Worm (Caenorhabditis elegans) whole organism, L1 larva: ENCODE results near the gene K02B7.3.

ENCODE experiments used
- F16B12.6 ChIP-seq: fragments of 150-350 bp; optimal IDR thresholded peaks from 2 replicates; lab custom pipeline; 2014; ENCODE audit warnings: missing biosample characterization, missing genetic modification characterization
- aha-1 ChIP-seq: fragments of 150-350 bp; optimal IDR thresholded peaks from 2 replicates; lab custom pipeline; 2014; ENCODE audit warnings: missing biosample characterization, missing genetic modification characterization
- ama-1 ChIP-seq: fragments of 150-350 bp; optimal IDR thresholded peaks from 2 replicates; lab custom pipeline; 2014
- blmp-1 ChIP-seq: fragments of 150-350 bp; optimal IDR thresholded peaks from 2 replicates; lab custom pipeline; 2014; ENCODE audit warnings: missing biosample characterization, missing genetic modification characterization
- ceh-8 ChIP-seq: fragments of 200-800 bp; sonication (Bioruptor generic); optimal IDR thresholded peaks from 2 replicates; lab custom pipeline; 2018; ENCODE audit warnings: mild to moderate bottlenecking, missing genetic modification characterization, moderate library complexity, missing compliant biosample characterization
- ceh-90 ChIP-seq: sonication (generic microtip); optimal IDR thresholded peaks from 2 replicates; lab custom pipeline; 2016; ENCODE audit warnings: missing genetic modification characterization, missing compliant biosample characterization
- egl-27 ChIP-seq, 2 experiments: fragments of 150-350 bp in 1 of 2; sonication (generic microtip); optimal IDR thresholded peaks; 3 replicates each; lab custom pipeline; 2017 to 2018; ENCODE audit warnings: missing biosample characterization in 2 of 2, missing genetic modification characterization in 2 of 2, missing genetic modification reagents in 2 of 2
- elt-2 ChIP-seq: sonication (generic microtip); optimal IDR thresholded peaks from 2 replicates; lab custom pipeline; 2016; ENCODE audit warnings: missing genetic modification characterization, mild to moderate bottlenecking, inconsistent platforms, missing compliant biosample characterization, missing genetic modification reagents
- elt-3 ChIP-seq, 6 experiments: fragments of 150-350 bp in 1 of 6; sonication (generic microtip); optimal IDR thresholded peaks; 2 replicates each; lab custom pipeline; 2017 to 2018; ENCODE audit warnings: missing biosample characterization in 6 of 6, missing genetic modification characterization in 6 of 6, inconsistent platforms in 1 of 6
- hlh-4 ChIP-seq: sonication (generic microtip); optimal IDR thresholded peaks from 2 replicates; lab custom pipeline; 2016; ENCODE audit warnings: mild to moderate bottlenecking, missing genetic modification characterization, missing compliant biosample characterization
- irx-1 ChIP-seq: sonication (generic microtip); optimal IDR thresholded peaks from 2 replicates; lab custom pipeline; 2016; ENCODE audit warnings: missing genetic modification characterization, missing compliant biosample characterization
- jun-1 ChIP-seq: fragments of 150-350 bp; optimal IDR thresholded peaks from 2 replicates; lab custom pipeline; 2014; ENCODE audit warnings: missing biosample characterization, missing genetic modification reagents, missing genetic modification characterization
- lin-13 ChIP-seq: fragments of 150-350 bp; optimal IDR thresholded peaks from 2 replicates; lab custom pipeline; 2014; ENCODE audit warnings: missing biosample characterization, missing genetic modification reagents, missing genetic modification characterization
- lin-15B ChIP-seq: fragments of 150-350 bp; sonication (generic microtip); optimal IDR thresholded peaks from 3 replicates; lab custom pipeline; 2014; ENCODE audit warnings: missing biosample characterization, missing genetic modification characterization
- lin-35 ChIP-seq, 2 experiments: fragments of 150-350 bp; optimal IDR thresholded peaks; 2 replicates each; lab custom pipeline; 2014; ENCODE audit warnings: missing biosample characterization in 2 of 2, missing genetic modification characterization in 2 of 2, missing genetic modification reagents in 2 of 2
- lir-3 ChIP-seq: sonication (generic microtip); optimal IDR thresholded peaks from 2 replicates; lab custom pipeline; 2016; ENCODE audit warnings: mild to moderate bottlenecking, missing genetic modification characterization, moderate library complexity, missing compliant biosample characterization; ENCODE audit not compliant: poor library complexity
- mab-9 ChIP-seq: fragments of 200-800 bp; sonication (Bioruptor generic); IDR thresholded peaks from 2 replicates; pipeline ENCODE4 v1.3.6; 2022; ENCODE audit warnings: missing genetic modification reagents, missing genetic modification characterization, missing compliant biosample characterization
- nhr-20 ChIP-seq: sonication (generic microtip); optimal IDR thresholded peaks from 2 replicates; lab custom pipeline; 2016; ENCODE audit warnings: mild to moderate bottlenecking, missing genetic modification characterization, missing compliant biosample characterization
- nhr-47 ChIP-seq: sonication (generic microtip); optimal IDR thresholded peaks from 2 replicates; lab custom pipeline; 2016; ENCODE audit warnings: mild to moderate bottlenecking, missing genetic modification characterization, moderate library complexity, missing compliant biosample characterization
- nhr-71 ChIP-seq: sonication (generic microtip); optimal IDR thresholded peaks from 2 replicates; lab custom pipeline; 2016; ENCODE audit warnings: mild to moderate bottlenecking, missing genetic modification characterization, moderate library complexity, missing compliant biosample characterization
- nhr-76 ChIP-seq: sonication (generic microtip); optimal IDR thresholded peaks from 2 replicates; lab custom pipeline; 2017; ENCODE audit warnings: missing biosample characterization, missing genetic modification characterization
- nhr-77 ChIP-seq: fragments of 150-350 bp; optimal IDR thresholded peaks from 2 replicates; lab custom pipeline; 2014; ENCODE audit warnings: missing biosample characterization, missing genetic modification characterization
- nhr-84 ChIP-seq: sonication (generic microtip); optimal IDR thresholded peaks from 2 replicates; lab custom pipeline; 2017; ENCODE audit warnings: missing biosample characterization, missing genetic modification characterization
- nhr-85 ChIP-seq: sonication (generic microtip); peaks from one replicate; lab custom pipeline; 2016; ENCODE audit warnings: missing genetic modification characterization, inconsistent platforms, missing compliant biosample characterization
- nhr-90 ChIP-seq: sonication (generic microtip); optimal IDR thresholded peaks from 2 replicates; lab custom pipeline; 2016; ENCODE audit warnings: mild to moderate bottlenecking, missing genetic modification characterization, missing compliant biosample characterization; ENCODE audit not compliant: poor library complexity
- pag-3 ChIP-seq: sonication (generic microtip); optimal IDR thresholded peaks from 2 replicates; lab custom pipeline; 2017; ENCODE audit warnings: missing genetic modification characterization, mild to moderate bottlenecking, missing compliant biosample characterization, antibody characterized with exemption, borderline replicate concordance; ENCODE audit not compliant: insufficient read depth
- pax-3 ChIP-seq: fragments of 200-800 bp; sonication (Bioruptor generic); optimal IDR thresholded peaks from 2 replicates; lab custom pipeline; 2018; ENCODE audit warnings: mild to moderate bottlenecking, missing genetic modification characterization, moderate library complexity, missing compliant biosample characterization
- rnt-1 ChIP-seq: sonication (generic microtip); optimal IDR thresholded peaks from 2 replicates; lab custom pipeline; 2016; ENCODE audit warnings: mild to moderate bottlenecking, missing genetic modification characterization, moderate library complexity, missing compliant biosample characterization
- snpc-4 ChIP-seq: fragments of 150-350 bp; optimal IDR thresholded peaks from 2 replicates; lab custom pipeline; 2014; ENCODE audit warnings: missing biosample characterization, missing genetic modification characterization
- snu-23 ChIP-seq: sonication (generic microtip); optimal IDR thresholded peaks from 2 replicates; lab custom pipeline; 2016; ENCODE audit warnings: missing genetic modification characterization, missing compliant biosample characterization
- sptf-1 ChIP-seq: fragments of 150-350 bp; optimal IDR thresholded peaks from 2 replicates; lab custom pipeline; 2014; ENCODE audit warnings: missing biosample characterization, missing genetic modification characterization
- unc-62 ChIP-seq: fragments of 150-350 bp; optimal IDR thresholded peaks from 2 replicates; lab custom pipeline; 2014; ENCODE audit warnings: missing biosample characterization, missing genetic modification reagents, missing genetic modification characterization
- xbp-1 ChIP-seq: sonication (generic microtip); optimal IDR thresholded peaks from 2 replicates; lab custom pipeline; 2016; ENCODE audit warnings: missing genetic modification characterization, missing compliant biosample characterization
- ztf-11 ChIP-seq, 2 experiments: sonication (generic microtip); optimal IDR thresholded peaks; 2 replicates each; lab custom pipeline; 2016 to 2017; ENCODE audit warnings: missing genetic modification characterization in 2 of 2, missing biosample characterization in 1 of 2, missing compliant biosample characterization in 1 of 2
- ztf-4 ChIP-seq: fragments of 150-350 bp; optimal IDR thresholded peaks from 2 replicates; lab custom pipeline; 2014; ENCODE audit warnings: missing biosample characterization, missing genetic modification characterization

Gene K02B7.3

DNA sequence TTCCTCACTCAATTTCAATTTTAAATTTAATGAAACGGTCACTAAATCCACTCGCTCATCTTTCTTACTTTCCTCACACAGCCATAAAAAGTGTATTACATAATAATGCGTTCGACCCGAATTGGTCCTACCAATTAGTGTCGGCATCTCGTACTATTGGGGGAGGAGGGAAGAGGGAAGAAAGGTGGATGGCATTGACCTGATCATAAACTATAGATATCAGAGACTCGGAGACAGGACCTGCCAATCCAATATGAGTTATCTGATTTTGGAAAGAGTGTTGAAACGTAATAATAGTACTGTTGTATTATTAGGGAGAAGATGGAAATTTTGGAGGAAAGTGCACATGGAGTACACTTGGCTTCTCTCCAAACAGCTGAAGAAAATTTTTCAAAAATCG, 10.9 kb upstream of the K02B7.3 start:
- TF ChIP-seq blmp-1 (tag; lab: Kevin White, UChicago) (peak; percentile 6), lin-15B (tag; lab: Kevin White, UChicago) (no peak)

DNA sequence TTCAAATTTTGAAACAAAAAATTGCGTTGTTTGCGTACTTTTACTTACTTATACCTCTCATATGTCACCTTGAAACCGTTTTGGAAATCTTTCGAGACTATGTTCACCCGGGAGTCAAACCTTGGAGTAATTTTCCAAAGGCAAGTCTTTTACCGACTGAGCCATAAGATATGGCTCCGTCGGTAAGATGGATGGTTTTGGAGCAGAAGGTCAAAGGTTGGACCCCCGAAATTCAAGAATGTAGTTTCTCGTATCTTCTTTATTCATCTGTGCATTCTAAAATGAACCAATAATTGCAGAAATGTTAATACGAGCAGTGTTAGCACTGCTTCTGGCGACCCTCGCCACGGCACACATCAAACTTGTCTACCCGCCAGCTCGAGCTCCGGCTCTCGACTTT, 10.1 kb upstream of the K02B7.3 start, which contains the start of gene C09F9.2:
Gene C09F9.2, plus strand, starts transcription at position 301 of the 400 bp plus-strand sequence.
- TF ChIP-seq xbp-1 (tag; lab: Kevin White, UChicago) (no peak), F16B12.6 (tag; lab: Kevin White, UChicago) (no peak), nhr-76 (tag; lab: Kevin White, UChicago) (no peak), nhr-84 (tag; lab: Kevin White, UChicago) (no peak), sptf-1 (tag; lab: Kevin White, UChicago) (no peak), nhr-47 (tag; lab: Kevin White, UChicago) (no peak)
- TF ChIP-seq, all 84 proteins: peak for 0

DNA sequence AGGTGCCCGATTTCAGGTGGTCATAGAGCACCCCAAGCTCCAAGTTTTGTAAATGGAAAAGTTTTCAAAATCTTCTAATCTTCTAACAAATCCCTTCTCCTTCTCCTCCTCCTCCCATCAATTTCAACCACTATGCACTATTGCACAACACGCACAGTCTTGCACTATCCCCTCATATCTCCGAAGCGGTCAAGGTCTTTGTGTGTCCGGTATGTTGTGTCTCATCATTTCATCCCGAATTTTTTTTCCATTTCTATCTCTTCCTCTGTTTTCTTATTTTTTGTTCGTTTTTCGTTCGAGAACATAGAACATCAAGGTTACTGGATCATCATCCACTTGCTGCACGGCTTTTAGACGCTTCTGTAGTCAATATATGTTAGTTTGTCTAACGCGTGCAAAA, 9.1 kb upstream of the K02B7.3 start:
- TF ChIP-seq snu-23 (GFP tag; lab: Kevin White, UChicago) = no peak
- TF ChIP-seq blmp-1 (tag; lab: Kevin White, UChicago) = peak; percentile 59

DNA sequence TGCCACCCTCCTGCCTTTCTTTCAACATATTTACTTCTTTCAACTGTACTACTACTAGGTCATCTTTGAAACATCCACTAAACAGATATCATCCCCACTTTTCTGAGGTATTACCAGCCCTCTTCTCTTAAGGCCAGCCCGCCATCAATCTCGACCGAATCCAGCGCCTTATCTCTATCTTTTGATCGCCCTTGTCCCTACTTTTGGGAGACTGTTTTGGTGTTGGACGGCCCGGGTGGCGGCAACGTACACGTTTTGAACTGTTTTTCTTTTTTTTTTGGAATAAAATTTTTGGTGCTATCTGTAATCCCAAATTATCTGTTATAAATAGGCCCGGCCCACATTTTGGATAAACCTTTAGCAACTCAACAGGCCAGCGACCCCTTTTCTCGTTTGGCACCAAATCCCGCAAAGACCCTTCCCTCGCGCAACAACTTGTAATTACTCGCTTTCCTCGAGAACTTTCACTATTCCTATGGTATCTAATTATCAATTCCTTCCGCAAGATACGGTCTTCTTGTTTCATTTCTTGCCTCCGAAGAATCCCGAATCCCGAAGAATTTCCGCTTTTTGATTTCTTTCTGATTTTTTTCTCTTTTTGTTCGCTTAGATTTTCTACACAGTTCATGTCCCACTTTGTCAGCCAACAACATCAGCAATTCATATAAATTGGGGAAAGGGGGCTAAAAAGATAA, 8.3 kb upstream of the K02B7.3 start:
- TF ChIP-seq rnt-1 (no peak), nhr-85 (peak; percentile 60), ztf-4 (no peak), irx-1 (tag; lab: Kevin White, UChicago) (no peak), blmp-1 (tag; lab: Kevin White, UChicago) (peak; percentile 90), ceh-8 (GFP tag; lab: Kevin White, UChicago) (no peak), ceh-90 (tag; lab: Kevin White, UChicago) (no peak), nhr-77 (no peak)
- TF ChIP-seq, all 84 proteins: peak for 2

- TF ChIP-seq snu-23 (GFP tag; lab: Kevin White, UChicago) (no peak), ceh-90 (tag; lab: Kevin White, UChicago) (no peak), elt-2 (no peak), blmp-1 (tag; lab: Kevin White, UChicago) (peak; percentile 95), pag-3 (tag; lab: Kevin White, UChicago) (no peak)
Observed at ce11 chrII:14701581-14701980, 6.5 kb upstream of the K02B7.3 start.

DNA sequence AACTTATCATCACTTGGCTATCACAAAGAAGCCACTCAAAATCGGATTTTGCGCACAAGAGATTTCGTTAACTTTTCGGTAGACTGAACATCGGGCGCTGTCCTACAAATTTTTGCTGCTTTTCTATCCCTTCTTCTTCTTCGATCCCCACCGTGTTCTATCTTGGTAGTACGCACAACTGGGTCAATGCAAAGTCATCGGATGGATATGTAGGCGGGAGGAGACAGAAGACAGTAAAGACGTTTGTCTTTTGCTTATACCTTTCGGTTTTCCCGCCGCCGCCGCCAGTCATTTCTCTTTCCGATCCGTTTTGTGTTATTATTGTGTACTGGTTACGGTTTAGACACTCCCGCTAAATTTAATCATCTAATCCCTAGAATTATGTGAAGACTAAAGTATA, 5.0 kb upstream of the K02B7.3 start:
- TF ChIP-seq ztf-4 = no peak
- peak; percentile 93 for TF ChIP-seq blmp-1 (tag; lab: Kevin White, UChicago)
- TF ChIP-seq elt-3 (tag; optimal IDR thresholded peaks at IDR 0.05; lab: Kevin White, UChicago) = peak in 1 of 6 experiments; percentile 13

ce11 chrII:14698057-14698456, 3.0 kb upstream of the K02B7.3 start, which contains the start of gene C09F9.1:
Gene C09F9.1, plus strand, starts transcription at chrII:14698357.
- no peak for TF ChIP-seq jun-1 (tag; lab: Kevin White, UChicago)
- no peak for TF ChIP-seq lin-13 (GFP tag; lab: Kevin White, UChicago)
- no peak for TF ChIP-seq pax-3 (tag; lab: Kevin White, UChicago)
- no peak for TF ChIP-seq nhr-90 (tag; lab: Kevin White, UChicago)
- no peak for TF ChIP-seq lin-35 (GFP tag; optimal IDR thresholded peaks at IDR 0.05; lab: Kevin White, UChicago)
- TF ChIP-seq nhr-20 = no peak
- no peak for TF ChIP-seq mab-9 (GFP tag; lab: Robert Waterston, UW)
- no peak for TF ChIP-seq aha-1 (tag; lab: Kevin White, UChicago)
- TF ChIP-seq nhr-85 = no peak
- TF ChIP-seq lir-3 (tag; lab: Kevin White, UChicago) = no peak
- TF ChIP-seq ama-1 = no peak
- no peak for TF ChIP-seq nhr-71 (tag; lab: Kevin White, UChicago)
- no peak for TF ChIP-seq ztf-11 (tag; optimal IDR thresholded peaks at IDR 0.05; lab: Kevin White, UChicago)
- TF ChIP-seq hlh-4 = no peak
- TF ChIP-seq unc-62 (GFP tag; lab: Kevin White, UChicago) = no peak
- no peak for TF ChIP-seq snpc-4 (tag; lab: Kevin White, UChicago)
- no peak for TF ChIP-seq egl-27 (tag; optimal IDR thresholded peaks at IDR 0.05; lab: Kevin White, UChicago)
